Fruit fly (Drosophila melanogaster) whole organism, adult: ENCODE measurements around the gene gammaTub37C.

ENCODE experiments used
- CG11617 ChIP-seq: fragments of 200-800 bp; sonication (Bioruptor generic); optimal IDR thresholded peaks from 2 replicates; lab custom pipeline; 2017; ENCODE audit warnings: mild to moderate bottlenecking, missing biosample characterization, missing genetic modification reagents, missing genetic modification characterization
- CG14711 ChIP-seq: fragments of 200-800 bp; sonication (Bioruptor generic); optimal IDR thresholded peaks from 2 replicates; lab custom pipeline; 2018; ENCODE audit warnings: missing biosample characterization, mild to moderate bottlenecking, missing genetic modification characterization, moderate library complexity
- CG33017 ChIP-seq: fragments of 200-800 bp; sonication (Bioruptor generic); optimal IDR thresholded peaks from 2 replicates; lab custom pipeline; 2018; ENCODE audit warnings: missing biosample characterization, mild to moderate bottlenecking, missing genetic modification characterization, moderate library complexity
- CG7101 ChIP-seq: fragments of 200-800 bp; sonication (Bioruptor generic); optimal IDR thresholded peaks from 2 replicates; lab custom pipeline; 2018; ENCODE audit warnings: missing biosample characterization, mild to moderate bottlenecking, missing genetic modification characterization, moderate library complexity
- Crg-1 ChIP-seq: fragments of 200-800 bp; sonication (Bioruptor generic); optimal IDR thresholded peaks from 2 replicates; lab custom pipeline; 2016; ENCODE audit warnings: missing biosample characterization, missing genetic modification characterization
- cnc ChIP-seq, 2 experiments: fragments of >200 bp; optimal IDR thresholded peaks; 2 replicates each; lab custom pipeline; 2017
- kay ChIP-seq: fragments of 200-800 bp; sonication (Bioruptor generic); peaks from one replicate; lab custom pipeline; 2016; ENCODE audit warnings: missing biosample characterization, missing genetic modification characterization, borderline replicate concordance
- toe ChIP-seq: fragments of 200-800 bp; sonication (Bioruptor generic); optimal IDR thresholded peaks from 2 replicates; lab custom pipeline; 2016; ENCODE audit warnings: missing biosample characterization, missing genetic modification characterization

dm6 chr2L:19182710-19183109 is 2.8 kb downstream of the gammaTub37C start, which contains the start of gene CG42688:
- TF ChIP-seq cnc (optimal IDR thresholded peaks at IDR 0.05; lab: Kevin White, UChicago) (no peak), toe (no peak), CG33017 (tag; lab: Kevin White, UChicago) (no peak), Crg-1 (GFP tag; lab: Kevin White, UChicago) (no peak), CG7101 (tag; lab: Kevin White, UChicago) (no peak), kay (GFP tag; lab: Kevin White, UChicago) (no peak), CG11617 (GFP tag; lab: Kevin White, UChicago) (no peak), CG14711 (tag; lab: Kevin White, UChicago) (no peak)
